Worm (Caenorhabditis elegans): ENCODE data around the gene nhr-43.

- no peak for TF ChIP-seq mxl-1 (tag; optimal IDR thresholded peaks at IDR 0.05)
- no peak for TF ChIP-seq T26A5.8 (tag; optimal IDR thresholded peaks at IDR 0.05)
- no peak for TF ChIP-seq F23B12.7 (tag; optimal IDR thresholded peaks at IDR 0.05; ENCODE audit: insufficient read depth)
- no peak for TF ChIP-seq madf-6 (GFP tag; IDR thresholded peaks at IDR 0.05)
Measured at ce11 chrIV:11878249-11878648, 21.1 kb upstream of the nhr-43 start, which contains the start of gene cutl-27.
